Fruit fly (Drosophila melanogaster): Measurements from ENCODE around the gene Mrp5.

Mrp5 gene

DNA sequence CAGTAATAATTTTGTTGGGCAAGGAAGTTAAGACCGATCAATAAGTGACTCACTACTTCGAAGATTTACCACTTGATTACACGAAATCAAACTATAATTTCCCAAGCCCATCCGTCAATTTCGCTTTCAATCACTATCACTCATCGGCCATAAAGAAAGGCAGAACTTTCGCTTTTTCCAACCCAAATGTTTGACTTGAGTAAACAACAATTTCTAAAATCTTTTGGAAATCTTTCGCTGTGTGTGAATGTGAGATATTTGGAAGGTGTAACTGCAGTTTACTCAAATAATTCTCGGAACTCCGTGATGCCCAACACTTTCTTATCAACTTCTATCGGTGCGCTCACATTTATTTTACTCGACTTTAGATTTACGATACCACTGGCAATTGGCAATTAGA lies 53.3 kb downstream of the Mrp5 start:
- TF ChIP-seq fkh (GFP tag; optimal IDR thresholded peaks at IDR 0.05), result peak; percentile 13
- TF ChIP-seq CG11294 (GFP tag; IDR thresholded peaks at IDR 0.05), result no peak

DNA sequence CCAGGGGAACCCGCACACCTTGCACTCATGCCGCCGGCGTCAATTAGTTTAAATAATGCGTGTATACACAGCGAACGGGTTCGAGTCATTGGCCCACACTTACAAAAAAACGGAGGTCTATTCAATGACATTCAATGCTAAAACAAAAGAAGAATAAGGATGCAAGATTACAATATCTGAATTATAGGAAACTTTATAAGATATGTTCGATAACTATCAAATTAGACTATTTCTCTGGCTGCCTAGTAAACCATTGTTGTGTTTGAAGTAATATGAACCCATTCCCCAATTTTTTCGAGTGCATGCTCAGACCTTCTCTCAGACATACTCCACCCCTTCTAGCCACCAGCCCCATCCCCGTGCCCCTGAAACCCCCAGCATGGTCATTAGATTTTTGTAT lies 54.5 kb downstream of the Mrp5 start:
- TF ChIP-seq CG8119 (GFP tag; IDR thresholded peaks at IDR 0.05) (peak; percentile 42; the same call in 1 of the 3 replicates), CG4318 (GFP tag; optimal IDR thresholded peaks at IDR 0.05) (peak; percentile 29), CG6163 (GFP tag; IDR thresholded peaks at IDR 0.05) (0 out of 3 replicates have a peak, but pooled peaks have one; percentile 33), CG32006 (GFP tag; optimal IDR thresholded peaks at IDR 0.05) (peak; percentile 54), CG15336 (GFP tag; IDR thresholded peaks at IDR 0.05) (0 out of 2 replicates have a peak, but pooled peaks have one; percentile 13), CG6276 (GFP tag; optimal IDR thresholded peaks at IDR 0.05) (peak; percentile 32), eg (GFP tag; IDR thresholded peaks at IDR 0.05) (peak; percentile 61; the same call in 2 of the 3 replicates), fkh (GFP tag; optimal IDR thresholded peaks at IDR 0.05) (no peak), Gug (GFP tag; IDR thresholded peaks at IDR 0.05) (no peak)

DNA sequence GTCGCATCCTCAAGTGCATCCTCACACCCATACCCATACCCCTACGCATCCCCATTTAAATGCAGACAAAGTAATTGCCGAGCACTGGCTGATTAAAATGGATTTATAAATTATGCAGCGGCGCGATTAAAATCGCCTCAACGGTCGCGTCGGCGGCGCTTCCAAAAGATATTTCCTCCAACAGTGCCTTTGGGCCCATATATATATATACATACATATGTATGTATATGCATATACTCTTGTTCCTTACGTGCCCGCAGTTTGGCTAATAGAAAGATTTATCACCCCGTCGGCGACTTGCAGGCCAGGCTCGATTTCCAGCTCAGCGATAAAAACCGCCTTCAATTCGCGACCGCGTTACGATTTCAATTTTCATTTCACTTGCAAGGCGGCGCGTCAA lies 58.7 kb downstream of the Mrp5 start:
- no peak for TF ChIP-seq Ets21C (GFP tag; optimal IDR thresholded peaks at IDR 0.05)
- TF ChIP-seq Sox15 (GFP tag; optimal IDR thresholded peaks at IDR 0.05), result no peak
- TF ChIP-seq cyc (GFP tag; optimal IDR thresholded peaks at IDR 0.05), result no peak
- TF ChIP-seq fd59A (GFP tag; optimal IDR thresholded peaks at IDR 0.05), result no peak
- no peak for TF ChIP-seq CG3032 (tag; optimal IDR thresholded peaks at IDR 0.05)
- no peak for TF ChIP-seq Eip75B (GFP tag; optimal IDR thresholded peaks at IDR 0.05)
- TF ChIP-seq CG34406 (GFP tag; optimal IDR thresholded peaks at IDR 0.05), result no peak
- TF ChIP-seq fkh (GFP tag; optimal IDR thresholded peaks at IDR 0.05), result no peak
- no peak for TF ChIP-seq vri (GFP tag; optimal IDR thresholded peaks at IDR 0.05)
- no peak for TF ChIP-seq CG6808 (GFP tag; optimal IDR thresholded peaks at IDR 0.05)
- no peak for TF ChIP-seq topi (GFP tag; optimal IDR thresholded peaks at IDR 0.05)
- no peak for TF ChIP-seq Sox102F (GFP tag; optimal IDR thresholded peaks at IDR 0.05)
- TF ChIP-seq esn (GFP tag; optimal IDR thresholded peaks at IDR 0.05), result no peak
- no peak for TF ChIP-seq CG6163 (GFP tag; IDR thresholded peaks at IDR 0.05)
- no peak for TF ChIP-seq salr (GFP tag; optimal IDR thresholded peaks at IDR 0.05)
- no peak for TF ChIP-seq Blimp-1 (GFP tag; optimal IDR thresholded peaks at IDR 0.05)
- no peak for TF ChIP-seq CG31627 (GFP tag; optimal IDR thresholded peaks at IDR 0.05)
- no peak for TF ChIP-seq Hr38 (GFP tag; optimal IDR thresholded peaks at IDR 0.05)
- no peak for TF ChIP-seq CG10631 (GFP tag; optimal IDR thresholded peaks at IDR 0.05)
- no peak for TF ChIP-seq CG6792 (GFP tag; optimal IDR thresholded peaks at IDR 0.05)
